Worm (Caenorhabditis elegans) whole organism, midembryonic: ENCODE data around the gene F49C12.7.
A peak's percentile ranks its signal among the peaks of the same experiment; 100 is the strongest.

ENCODE experiments used
- T22C8.4 ChIP-seq: fragments of 200-800 bp; sonication (Bioruptor generic); IDR thresholded peaks from 2 replicates; pipeline ENCODE4 v1.3.6; 2022; ENCODE audit warnings: missing genetic modification characterization, missing compliant biosample characterization
- cog-1 ChIP-seq: sonication (generic microtip); optimal IDR thresholded peaks from 2 replicates; lab custom pipeline; 2016; ENCODE audit warnings: missing genetic modification characterization, missing compliant biosample characterization
- flt-1 ChIP-seq: fragments of 200-800 bp; sonication (Bioruptor generic); IDR thresholded peaks from 2 replicates; pipeline ENCODE4 v1.3.6; 2022; ENCODE audit warnings: missing genetic modification characterization, missing compliant biosample characterization
- klf-2 ChIP-seq: fragments of 200-800 bp; sonication (Bioruptor generic); conservative IDR thresholded peaks from 2 replicates; pipeline ENCODE4 v1.3.6; 2022; ENCODE audit warnings: missing genetic modification reagents, missing genetic modification characterization, missing compliant biosample characterization
- med-1 ChIP-seq: sonication (generic microtip); optimal IDR thresholded peaks from 2 replicates; lab custom pipeline; 2017; ENCODE audit warnings: missing genetic modification characterization, mild to moderate bottlenecking, missing compliant biosample characterization, antibody characterized with exemption, missing genetic modification reagents; ENCODE audit not compliant: insufficient read depth
- ref-1 ChIP-seq: fragments of 200-800 bp; sonication (Bioruptor generic); conservative IDR thresholded peaks from 2 replicates; pipeline ENCODE4 v1.3.6; 2022; ENCODE audit warnings: missing genetic modification reagents, missing genetic modification characterization, missing compliant biosample characterization
- tab-1 ChIP-seq: fragments of 200-800 bp; sonication (Bioruptor generic); IDR thresholded peaks from 2 replicates; pipeline ENCODE4 v1.3.6; 2022; ENCODE audit warnings: missing genetic modification characterization, missing compliant biosample characterization
- ztf-23 ChIP-seq: fragments of 200-800 bp; sonication (Bioruptor generic); IDR thresholded peaks from 2 replicates; pipeline ENCODE4 v1.3.6; 2022; ENCODE audit warnings: missing genetic modification reagents, missing genetic modification characterization, missing compliant biosample characterization
- ztf-29 ChIP-seq: fragments of 200-800 bp; sonication (Bioruptor generic); IDR thresholded peaks from 2 replicates; pipeline ENCODE4 v1.3.6; 2022; ENCODE audit warnings: missing genetic modification reagents, missing genetic modification characterization, missing compliant biosample characterization

F49C12.7 gene

ce11 chrIV:9330755-9331154 is 18.0 kb upstream of the F49C12.7 start, which contains the start of gene nspg-7.1:
Gene nspg-7.1 (minus strand): TSS chrIV:9330855.
- TF ChIP-seq flt-1 (GFP tag; lab: Robert Waterston, UW), result no peak
- no peak for TF ChIP-seq ztf-23
- no peak for TF ChIP-seq ztf-29
- no peak for TF ChIP-seq tab-1 (GFP tag; lab: Robert Waterston, UW)
- no peak for TF ChIP-seq klf-2 (GFP tag; lab: Robert Waterston, UW)
- TF ChIP-seq ref-1 (GFP tag; lab: Robert Waterston, UW), result no peak
- no peak for TF ChIP-seq med-1 (GFP tag; lab: Kevin White, UChicago)
- TF ChIP-seq T22C8.4 (GFP tag; lab: Robert Waterston, UW), result no peak

- TF ChIP-seq klf-2 (GFP tag; lab: Robert Waterston, UW), result no peak
- TF ChIP-seq T22C8.4 (GFP tag; lab: Robert Waterston, UW), result no peak
- TF ChIP-seq med-1 (GFP tag; lab: Kevin White, UChicago), result no peak
- no peak for TF ChIP-seq ztf-23
- no peak for TF ChIP-seq tab-1 (GFP tag; lab: Robert Waterston, UW)
- no peak for TF ChIP-seq cog-1 (tag; lab: Kevin White, UChicago)
- TF ChIP-seq flt-1 (GFP tag; lab: Robert Waterston, UW), result no peak
- TF ChIP-seq ref-1 (GFP tag; lab: Robert Waterston, UW), result no peak
- TF ChIP-seq ztf-29, result no peak
Observed at ce11 chrIV:9327706-9328105, 15.0 kb upstream of the F49C12.7 start, which contains the start of gene clec-183. Gene clec-183 (plus strand): TSS chrIV:9328006.

- TF ChIP-seq flt-1 (GFP tag; lab: Robert Waterston, UW) (no peak), ztf-29 (no peak)
Observed at ce11 chrIV:9323989-9324506, 11.3 kb upstream of the F49C12.7 start, which contains the start of the genes nspg-11 and F49C12.15. Gene nspg-11 (minus strand): TSS chrIV:9324089. Gene F49C12.15 (plus strand): TSS chrIV:9324456.

ce11 chrIV:9322489-9322888 is 9.8 kb upstream of the F49C12.7 start:
- TF ChIP-seq ztf-23 (no peak), cog-1 (tag; lab: Kevin White, UChicago) (no peak), tab-1 (GFP tag; lab: Robert Waterston, UW) (no peak), T22C8.4 (GFP tag; lab: Robert Waterston, UW) (no peak)

ce11 chrIV:9321039-9321851 is 8.5 kb upstream of the F49C12.7 start, which contains the start of the genes F49C12.12 and vha-17:
Gene F49C12.12 (minus strand): TSS chrIV:9321089.
Gene vha-17 (plus strand): TSS chrIV:9321801.
- TF ChIP-seq klf-2 (GFP tag; lab: Robert Waterston, UW) (no peak), tab-1 (GFP tag; lab: Robert Waterston, UW) (no peak), T22C8.4 (GFP tag; lab: Robert Waterston, UW) (0 out of 2 replicates have a peak, but pooled peaks have one; percentile 46), ref-1 (GFP tag; lab: Robert Waterston, UW) (no peak), flt-1 (GFP tag; lab: Robert Waterston, UW) (no peak)

ce11 chrIV:9320023-9320422 is 7.3 kb upstream of the F49C12.7 start:
- TF ChIP-seq flt-1 (GFP tag; lab: Robert Waterston, UW) (no peak), ref-1 (GFP tag; lab: Robert Waterston, UW) (no peak), med-1 (GFP tag; lab: Kevin White, UChicago) (no peak), T22C8.4 (GFP tag; lab: Robert Waterston, UW) (no peak), klf-2 (GFP tag; lab: Robert Waterston, UW) (no peak), ztf-23 (no peak), tab-1 (GFP tag; lab: Robert Waterston, UW) (no peak), ztf-29 (no peak), cog-1 (tag; lab: Kevin White, UChicago) (no peak)

ce11 chrIV:9319080-9319479 is 6.4 kb upstream of the F49C12.7 start, which contains the start of the genes F49C12.11 and nemt-1:
Gene F49C12.11 (plus strand): TSS chrIV:9319380.
Gene nemt-1 (minus strand): TSS chrIV:9319439.
- TF ChIP-seq med-1 (GFP tag; lab: Kevin White, UChicago) (no peak), ztf-23 (no peak), ref-1 (GFP tag; lab: Robert Waterston, UW) (no peak), klf-2 (GFP tag; lab: Robert Waterston, UW) (no peak), T22C8.4 (GFP tag; lab: Robert Waterston, UW) (no peak), ztf-29 (no peak), cog-1 (tag; lab: Kevin White, UChicago) (no peak), tab-1 (GFP tag; lab: Robert Waterston, UW) (no peak), flt-1 (GFP tag; lab: Robert Waterston, UW) (no peak)

- TF ChIP-seq cog-1 (tag; lab: Kevin White, UChicago) (no peak), ztf-29 (no peak), T22C8.4 (GFP tag; lab: Robert Waterston, UW) (no peak), klf-2 (GFP tag; lab: Robert Waterston, UW) (no peak), tab-1 (GFP tag; lab: Robert Waterston, UW) (no peak), ztf-23 (no peak), med-1 (GFP tag; lab: Kevin White, UChicago) (no peak), flt-1 (GFP tag; lab: Robert Waterston, UW) (no peak), ref-1 (GFP tag; lab: Robert Waterston, UW) (no peak)
Observed at ce11 chrIV:9318147-9318546, 5.4 kb upstream of the F49C12.7 start.

- no peak; the same call in 1 of the 2 replicates for TF ChIP-seq klf-2 (GFP tag; lab: Robert Waterston, UW)
- no peak for TF ChIP-seq ztf-29
- peak; percentile 85 for TF ChIP-seq ztf-23
- TF ChIP-seq ref-1 (GFP tag; lab: Robert Waterston, UW), result no peak
- peak; percentile 52 for TF ChIP-seq cog-1 (tag; lab: Kevin White, UChicago)
- TF ChIP-seq med-1 (GFP tag; lab: Kevin White, UChicago), result peak; percentile 86
- peak; percentile 81 for TF ChIP-seq tab-1 (GFP tag; lab: Robert Waterston, UW)
Observed at ce11 chrIV:9316068-9316681, 3.4 kb upstream of the F49C12.7 start, which contains the start of the genes F49C12.9 and rpn-7. Gene F49C12.9 (minus strand): TSS chrIV:9316215. Gene rpn-7 (plus strand): TSS chrIV:9316631.
